Fruit fly (Drosophila melanogaster): Measurements from ENCODE around the gene CG12883.
A peak's percentile ranks its signal among the peaks of the same experiment; 100 is the strongest.

CG12883 gene

dm6 chr3R:27677174-27677726 is 1.8 kb upstream of the CG12883 start, which contains the start of gene Hsdl2 (continued):
- TF ChIP-seq ham (GFP tag; IDR thresholded peaks at IDR 0.05): no peak
- no peak for TF ChIP-seq pfk (GFP tag; optimal IDR thresholded peaks at IDR 0.05)
- no peak for TF ChIP-seq Sox102F (GFP tag; optimal IDR thresholded peaks at IDR 0.05)
- TF ChIP-seq CG11398 (GFP tag; optimal IDR thresholded peaks at IDR 0.05): no peak
- TF ChIP-seq Spps (tag; optimal IDR thresholded peaks at IDR 0.05): no peak
- no peak for TF ChIP-seq Antp (GFP tag; optimal IDR thresholded peaks at IDR 0.05)
- no peak for TF ChIP-seq caup (GFP tag; optimal IDR thresholded peaks at IDR 0.05; ENCODE audit: severe bottlenecking)
- peak; percentile 74 for TF ChIP-seq Myb (GFP tag; optimal IDR thresholded peaks at IDR 0.05)
- TF ChIP-seq Atf3 (GFP tag; optimal IDR thresholded peaks at IDR 0.05): no peak
- TF ChIP-seq CG15514 (GFP tag; optimal IDR thresholded peaks at IDR 0.05): peak; percentile 74
- TF ChIP-seq her (GFP tag; optimal IDR thresholded peaks at IDR 0.05): no peak
- TF ChIP-seq Hsf (GFP tag; optimal IDR thresholded peaks at IDR 0.05): peak; percentile 61
- no peak for TF ChIP-seq tap (tag; optimal IDR thresholded peaks at IDR 0.05)
- TF ChIP-seq CG4328 (GFP tag; optimal IDR thresholded peaks at IDR 0.05): no peak
- no peak for TF ChIP-seq Fer2 (tag; optimal IDR thresholded peaks at IDR 0.05)
- TF ChIP-seq tup (GFP tag; optimal IDR thresholded peaks at IDR 0.05): no peak
- TF ChIP-seq crp (GFP tag; optimal IDR thresholded peaks at IDR 0.05): peak in 1 of 2 experiments; percentile 21
- TF ChIP-seq ap (GFP tag; IDR thresholded peaks at IDR 0.05): no peak
- TF ChIP-seq CG1647 (GFP tag; optimal IDR thresholded peaks at IDR 0.05): no peak
- peak; percentile 34 for TF ChIP-seq Hr3 (GFP tag; optimal IDR thresholded peaks at IDR 0.05)
- peak; percentile 57 for TF ChIP-seq trem (tag; optimal IDR thresholded peaks at IDR 0.05)
- peak; percentile 30 for TF ChIP-seq CG9817 (tag; optimal IDR thresholded peaks at IDR 0.05)
- no peak for TF ChIP-seq CG8765 (GFP tag; IDR thresholded peaks at IDR 0.05)
- TF ChIP-seq stc (GFP tag; IDR thresholded peaks at IDR 0.05): no peak
- TF ChIP-seq CG10565 (GFP tag; optimal IDR thresholded peaks at IDR 0.05): no peak
- peak; percentile 0 for TF ChIP-seq CG1602 (GFP tag; optimal IDR thresholded peaks at IDR 0.05)
- TF ChIP-seq sug (tag; optimal IDR thresholded peaks at IDR 0.05): no peak
- peak; percentile 79 for TF ChIP-seq CG16813 (GFP tag; IDR thresholded peaks at IDR 0.05; ENCODE audit: partially characterized antibody)
- no peak for TF ChIP-seq CG3838 (GFP tag; optimal IDR thresholded peaks at IDR 0.05)
- TF ChIP-seq dm (GFP tag; optimal IDR thresholded peaks at IDR 0.05): peak; percentile 32
- no peak for TF ChIP-seq eyg (GFP tag; optimal IDR thresholded peaks at IDR 0.05)
- TF ChIP-seq CG31388 (GFP tag; optimal IDR thresholded peaks at IDR 0.05): no peak
- TF ChIP-seq CG18764 (GFP tag; optimal IDR thresholded peaks at IDR 0.05): no peak
- TF ChIP-seq chinmo (GFP tag; IDR thresholded peaks at IDR 0.05; ENCODE audit: partially characterized antibody): no peak
- no peak for TF ChIP-seq jigr1 (GFP tag; IDR thresholded peaks at IDR 0.05)
- peak; percentile 15 for TF ChIP-seq NfI (GFP tag; optimal IDR thresholded peaks at IDR 0.05)
- peak; percentile 15 for TF ChIP-seq Dad (GFP tag; optimal IDR thresholded peaks at IDR 0.05)
- no peak for TF ChIP-seq Oli (tag; optimal IDR thresholded peaks at IDR 0.05)
- TF ChIP-seq CG15011 (GFP tag; optimal IDR thresholded peaks at IDR 0.05): no peak
- peak; percentile 43; the same call in 1 of the 3 replicates for TF ChIP-seq zfh1 (GFP tag; IDR thresholded peaks at IDR 0.05)
- peak; percentile 41; the same call in 1 of the 2 replicates for TF ChIP-seq Rx (GFP tag; IDR thresholded peaks at IDR 0.05)
- no peak for TF ChIP-seq Atf6 (GFP tag; IDR thresholded peaks at IDR 0.05)
- TF ChIP-seq fu2 (GFP tag; optimal IDR thresholded peaks at IDR 0.05): no peak
- no peak for TF ChIP-seq Fer1 (GFP tag; optimal IDR thresholded peaks at IDR 0.05)
- no peak for TF ChIP-seq MTF-1 (GFP tag; optimal IDR thresholded peaks at IDR 0.05; ENCODE audit: borderline replicate concordance)
- TF ChIP-seq CG9727 (GFP tag; optimal IDR thresholded peaks at IDR 0.05): peak; percentile 18
- TF ChIP-seq lilli (GFP tag; optimal IDR thresholded peaks at IDR 0.05): peak; percentile 74
- no peak for TF ChIP-seq CG6175 (GFP tag; IDR thresholded peaks at IDR 0.05)
- TF ChIP-seq gcm (GFP tag; optimal IDR thresholded peaks at IDR 0.05): no peak
- TF ChIP-seq sens-2 (GFP tag; IDR thresholded peaks at IDR 0.05): no peak
- peak; percentile 62 for TF ChIP-seq unc-4 (GFP tag; IDR thresholded peaks at IDR 0.05; ENCODE audit: partially characterized antibody)

All from whole organism, embryonic.